Worm (Caenorhabditis elegans) whole organism, midembryonic: ENCODE results near the gene lin-29.

ENCODE experiments used
- T22C8.4 ChIP-seq: fragments of 200-800 bp; sonication (Bioruptor generic); IDR thresholded peaks from 2 replicates; pipeline ENCODE4 v1.3.6; 2022; ENCODE audit warnings: missing genetic modification characterization, missing compliant biosample characterization
- cog-1 ChIP-seq: sonication (generic microtip); optimal IDR thresholded peaks from 2 replicates; lab custom pipeline; 2016; ENCODE audit warnings: missing genetic modification characterization, missing compliant biosample characterization
- flt-1 ChIP-seq: fragments of 200-800 bp; sonication (Bioruptor generic); IDR thresholded peaks from 2 replicates; pipeline ENCODE4 v1.3.6; 2022; ENCODE audit warnings: missing genetic modification characterization, missing compliant biosample characterization
- klf-2 ChIP-seq: fragments of 200-800 bp; sonication (Bioruptor generic); conservative IDR thresholded peaks from 2 replicates; pipeline ENCODE4 v1.3.6; 2022; ENCODE audit warnings: missing genetic modification reagents, missing genetic modification characterization, missing compliant biosample characterization
- med-1 ChIP-seq: sonication (generic microtip); optimal IDR thresholded peaks from 2 replicates; lab custom pipeline; 2017; ENCODE audit warnings: missing genetic modification characterization, mild to moderate bottlenecking, missing compliant biosample characterization, antibody characterized with exemption, missing genetic modification reagents; ENCODE audit not compliant: insufficient read depth
- ref-1 ChIP-seq: fragments of 200-800 bp; sonication (Bioruptor generic); conservative IDR thresholded peaks from 2 replicates; pipeline ENCODE4 v1.3.6; 2022; ENCODE audit warnings: missing genetic modification reagents, missing genetic modification characterization, missing compliant biosample characterization
- tab-1 ChIP-seq: fragments of 200-800 bp; sonication (Bioruptor generic); IDR thresholded peaks from 2 replicates; pipeline ENCODE4 v1.3.6; 2022; ENCODE audit warnings: missing genetic modification characterization, missing compliant biosample characterization
- ztf-23 ChIP-seq: fragments of 200-800 bp; sonication (Bioruptor generic); IDR thresholded peaks from 2 replicates; pipeline ENCODE4 v1.3.6; 2022; ENCODE audit warnings: missing genetic modification reagents, missing genetic modification characterization, missing compliant biosample characterization
- ztf-29 ChIP-seq: fragments of 200-800 bp; sonication (Bioruptor generic); IDR thresholded peaks from 2 replicates; pipeline ENCODE4 v1.3.6; 2022; ENCODE audit warnings: missing genetic modification reagents, missing genetic modification characterization, missing compliant biosample characterization

lin-29 gene

DNA sequence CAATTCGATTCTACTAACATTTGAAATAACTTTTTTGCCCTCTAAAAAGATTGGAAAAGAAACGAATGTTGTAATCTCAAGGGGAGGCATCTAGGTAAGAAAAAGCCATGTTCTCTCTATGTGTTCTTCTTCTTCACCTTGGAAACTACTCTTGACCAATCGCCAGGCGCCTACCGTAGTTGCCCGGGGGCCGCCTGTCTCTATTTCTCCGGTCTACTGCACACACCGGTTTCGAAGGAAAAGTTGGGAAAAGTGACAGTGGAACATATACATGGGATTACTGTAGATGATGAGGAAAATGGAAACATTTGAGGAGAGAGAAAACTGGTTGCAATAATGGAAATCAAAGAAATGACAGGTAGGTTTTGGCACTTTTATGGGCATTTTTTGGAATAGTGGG is 8.6 kb downstream of the lin-29 start:
- TF ChIP-seq T22C8.4 (GFP tag; lab: Robert Waterston, UW) (no peak), ref-1 (GFP tag; lab: Robert Waterston, UW) (no peak), ztf-29 (GFP tag; lab: Robert Waterston, UW) (no peak), tab-1 (no peak), cog-1 (no peak), flt-1 (GFP tag; lab: Robert Waterston, UW) (no peak), klf-2 (GFP tag; lab: Robert Waterston, UW) (no peak), med-1 (GFP tag; lab: Kevin White, UChicago) (no peak), ztf-23 (GFP tag; lab: Robert Waterston, UW) (no peak)

DNA sequence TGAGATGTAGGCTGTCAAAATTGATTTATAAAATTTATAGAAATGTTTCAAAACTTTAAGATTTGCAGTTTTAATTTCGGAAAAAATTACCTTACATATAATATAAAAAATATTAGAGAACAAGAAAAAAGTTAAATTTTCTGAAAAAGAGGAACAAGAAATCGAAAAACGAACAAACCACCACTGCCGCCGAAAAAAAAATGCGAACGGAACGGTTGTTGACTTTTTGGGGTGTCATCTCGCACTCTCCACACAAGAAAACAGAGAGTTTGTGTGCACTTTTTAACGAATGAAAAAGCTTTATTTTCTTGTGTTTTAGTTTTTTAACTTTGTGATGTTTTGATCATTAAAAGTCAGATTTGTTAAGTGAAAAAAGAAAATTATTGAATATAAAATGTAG is 9.9 kb downstream of the lin-29 start:
- TF ChIP-seq flt-1 (GFP tag; lab: Robert Waterston, UW) (no peak), med-1 (GFP tag; lab: Kevin White, UChicago) (no peak), cog-1 (no peak), ref-1 (GFP tag; lab: Robert Waterston, UW) (no peak), ztf-29 (GFP tag; lab: Robert Waterston, UW) (no peak), klf-2 (GFP tag; lab: Robert Waterston, UW) (no peak), tab-1 (no peak), T22C8.4 (GFP tag; lab: Robert Waterston, UW) (no peak), ztf-23 (GFP tag; lab: Robert Waterston, UW) (no peak)

DNA sequence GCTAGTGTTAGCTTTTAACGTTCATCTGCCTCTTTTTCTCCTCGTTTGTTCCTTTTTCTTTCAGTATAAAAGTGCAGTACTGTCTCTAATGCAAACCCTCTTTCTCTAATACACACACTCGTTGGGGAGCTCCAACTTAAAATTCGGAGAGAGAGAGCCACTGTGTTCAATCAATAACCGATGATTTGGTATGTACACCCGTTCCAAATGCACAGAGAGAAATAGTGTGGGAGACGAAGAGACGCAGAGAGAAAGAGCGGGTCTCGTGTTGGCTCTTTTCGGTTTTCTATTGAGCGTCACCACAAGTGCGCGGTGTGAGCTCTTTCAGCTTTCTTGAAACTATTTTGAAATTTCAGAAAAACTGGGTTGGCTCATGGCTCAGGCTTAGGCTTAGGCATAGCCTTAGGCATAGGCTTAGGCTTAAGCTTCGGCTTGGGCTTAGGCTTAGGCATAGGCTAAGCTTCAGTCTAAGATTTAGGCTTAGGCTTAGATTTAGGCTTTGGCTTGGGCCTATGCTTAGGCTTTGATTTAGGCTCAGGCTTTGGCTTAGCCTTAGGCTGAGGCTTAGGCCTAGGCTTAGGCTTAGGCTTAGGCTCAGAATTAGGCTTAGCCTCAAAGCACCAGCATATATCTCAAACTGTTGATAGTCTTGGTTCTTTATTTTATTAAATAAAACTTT is 11.4 kb downstream of the lin-29 start:
- 0 out of 2 replicates have a peak, but pooled peaks have one; percentile 12 for TF ChIP-seq ref-1 (GFP tag; lab: Robert Waterston, UW)
- TF ChIP-seq med-1 (GFP tag; lab: Kevin White, UChicago) = no peak
- TF ChIP-seq flt-1 (GFP tag; lab: Robert Waterston, UW) = no peak
- no peak for TF ChIP-seq cog-1
- no peak for TF ChIP-seq klf-2 (GFP tag; lab: Robert Waterston, UW)
- peak; percentile 65; the same call in 1 of the 2 replicates for TF ChIP-seq ztf-29 (GFP tag; lab: Robert Waterston, UW)

DNA sequence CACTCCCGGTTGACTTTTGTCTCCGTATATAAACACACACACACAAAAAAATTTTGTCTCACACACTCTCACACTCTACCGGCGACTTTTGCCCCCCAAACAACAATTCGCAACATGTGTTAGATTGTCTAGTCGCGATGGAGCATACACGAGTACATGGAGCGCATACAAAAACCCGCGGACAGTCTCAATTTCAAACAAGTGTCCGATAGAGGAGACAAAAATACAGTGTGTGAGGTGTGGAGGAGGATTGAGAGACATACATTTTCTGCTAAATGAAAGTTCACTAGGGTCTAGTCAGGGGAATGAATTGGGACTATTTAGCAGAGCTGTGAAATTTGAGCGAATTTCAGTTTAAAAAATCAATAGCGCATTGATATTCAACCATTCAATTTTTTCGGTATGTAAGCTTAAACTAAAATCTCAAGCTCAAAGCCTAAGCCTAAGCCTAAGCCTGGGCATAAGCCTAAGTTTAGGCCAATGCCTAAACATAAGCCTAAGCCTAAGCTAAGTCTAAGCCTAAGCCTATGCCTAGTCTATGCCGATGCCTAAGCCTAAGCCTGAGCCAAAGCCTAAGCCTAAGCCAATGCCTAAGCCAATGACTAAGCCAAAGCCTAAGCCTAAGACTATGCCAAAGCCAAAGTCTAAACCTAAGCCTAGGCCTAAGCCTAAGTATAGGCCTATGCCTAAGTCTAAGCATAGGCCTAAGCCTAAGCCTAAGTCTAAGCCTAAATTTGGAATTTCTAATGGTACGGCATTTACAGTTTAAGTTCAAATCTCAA is 12.2 kb downstream of the lin-29 start:
- TF ChIP-seq med-1 (GFP tag; lab: Kevin White, UChicago) (no peak), tab-1 (no peak), ztf-29 (GFP tag; lab: Robert Waterston, UW) (no peak), ref-1 (GFP tag; lab: Robert Waterston, UW) (no peak), T22C8.4 (GFP tag; lab: Robert Waterston, UW) (no peak), cog-1 (no peak), klf-2 (GFP tag; lab: Robert Waterston, UW) (no peak), flt-1 (GFP tag; lab: Robert Waterston, UW) (no peak), ztf-23 (GFP tag; lab: Robert Waterston, UW) (no peak)

DNA sequence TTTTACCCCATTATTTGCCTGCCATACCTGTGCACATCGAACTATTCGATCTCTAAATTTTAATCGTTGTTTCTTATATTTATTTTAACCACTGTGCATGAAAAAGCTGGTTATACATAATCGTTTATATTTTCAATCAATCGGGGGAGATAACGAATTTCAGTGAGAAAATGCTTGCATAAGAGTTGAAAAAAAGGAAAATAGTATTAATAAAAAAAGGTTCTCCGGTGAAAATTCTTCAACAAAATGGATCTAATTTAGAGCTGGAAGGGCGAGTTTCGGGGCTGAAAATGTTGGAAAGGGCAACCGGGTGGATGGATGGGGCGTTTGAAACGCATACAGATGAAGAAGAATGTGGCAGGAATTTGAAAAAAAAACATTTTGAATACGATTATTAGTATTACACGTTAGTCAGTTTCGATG is 17.6 kb downstream of the lin-29 start:
- no peak for TF ChIP-seq cog-1
- no peak for TF ChIP-seq tab-1
- no peak for TF ChIP-seq T22C8.4 (GFP tag; lab: Robert Waterston, UW)
- TF ChIP-seq klf-2 (GFP tag; lab: Robert Waterston, UW) = no peak
- no peak for TF ChIP-seq ztf-29 (GFP tag; lab: Robert Waterston, UW)
- no peak for TF ChIP-seq ztf-23 (GFP tag; lab: Robert Waterston, UW)
- no peak for TF ChIP-seq ref-1 (GFP tag; lab: Robert Waterston, UW)
- no peak for TF ChIP-seq med-1 (GFP tag; lab: Kevin White, UChicago)

DNA sequence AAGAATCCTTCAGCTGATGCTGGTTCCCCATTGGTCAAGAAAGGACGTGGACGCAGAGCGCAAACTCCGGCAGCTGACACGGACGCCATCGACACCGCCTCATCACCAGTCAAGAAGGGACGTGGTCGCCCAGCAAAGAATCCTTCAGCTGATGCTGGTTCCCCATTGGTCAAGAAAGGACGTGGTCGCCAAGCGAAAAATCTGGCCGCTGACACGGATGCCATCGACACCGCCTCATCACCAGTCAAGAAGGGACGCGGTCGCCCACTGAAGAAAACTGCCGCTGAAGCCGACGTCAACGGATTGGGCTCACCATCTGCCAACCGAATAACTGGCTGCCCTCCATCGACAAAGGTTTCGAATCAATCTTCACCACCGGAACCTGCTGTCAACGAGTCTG is 18.2 kb downstream of the lin-29 start:
- TF ChIP-seq ztf-23 (GFP tag; lab: Robert Waterston, UW) (no peak), ztf-29 (GFP tag; lab: Robert Waterston, UW) (no peak), med-1 (GFP tag; lab: Kevin White, UChicago) (no peak), klf-2 (GFP tag; lab: Robert Waterston, UW) (no peak), ref-1 (GFP tag; lab: Robert Waterston, UW) (no peak), tab-1 (no peak), cog-1 (no peak), T22C8.4 (GFP tag; lab: Robert Waterston, UW) (no peak), flt-1 (GFP tag; lab: Robert Waterston, UW) (no peak)

DNA sequence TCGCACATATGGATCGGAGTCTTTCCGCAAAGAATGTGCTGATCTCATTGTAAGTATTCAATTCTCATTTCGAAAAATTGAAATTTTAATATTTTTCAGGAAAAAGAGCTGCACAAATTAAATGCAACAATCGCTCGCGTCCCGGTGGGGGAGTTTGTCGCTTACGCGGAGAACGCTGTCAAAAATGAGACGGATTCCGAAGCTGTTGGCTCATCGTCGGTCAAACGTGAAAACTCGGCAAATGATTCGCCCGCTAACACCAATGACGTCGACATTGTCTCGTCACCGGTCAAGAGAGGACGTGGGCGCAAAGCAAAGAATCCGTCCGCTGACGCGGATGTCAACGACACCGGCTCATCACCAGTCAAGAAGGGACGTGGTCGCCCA is 18.6 kb downstream of the lin-29 start:
- TF ChIP-seq ztf-23 (GFP tag; lab: Robert Waterston, UW) (no peak), T22C8.4 (GFP tag; lab: Robert Waterston, UW) (no peak), ref-1 (GFP tag; lab: Robert Waterston, UW) (no peak), tab-1 (no peak), cog-1 (no peak), ztf-29 (GFP tag; lab: Robert Waterston, UW) (no peak), med-1 (GFP tag; lab: Kevin White, UChicago) (no peak), flt-1 (GFP tag; lab: Robert Waterston, UW) (no peak), klf-2 (GFP tag; lab: Robert Waterston, UW) (no peak)

DNA sequence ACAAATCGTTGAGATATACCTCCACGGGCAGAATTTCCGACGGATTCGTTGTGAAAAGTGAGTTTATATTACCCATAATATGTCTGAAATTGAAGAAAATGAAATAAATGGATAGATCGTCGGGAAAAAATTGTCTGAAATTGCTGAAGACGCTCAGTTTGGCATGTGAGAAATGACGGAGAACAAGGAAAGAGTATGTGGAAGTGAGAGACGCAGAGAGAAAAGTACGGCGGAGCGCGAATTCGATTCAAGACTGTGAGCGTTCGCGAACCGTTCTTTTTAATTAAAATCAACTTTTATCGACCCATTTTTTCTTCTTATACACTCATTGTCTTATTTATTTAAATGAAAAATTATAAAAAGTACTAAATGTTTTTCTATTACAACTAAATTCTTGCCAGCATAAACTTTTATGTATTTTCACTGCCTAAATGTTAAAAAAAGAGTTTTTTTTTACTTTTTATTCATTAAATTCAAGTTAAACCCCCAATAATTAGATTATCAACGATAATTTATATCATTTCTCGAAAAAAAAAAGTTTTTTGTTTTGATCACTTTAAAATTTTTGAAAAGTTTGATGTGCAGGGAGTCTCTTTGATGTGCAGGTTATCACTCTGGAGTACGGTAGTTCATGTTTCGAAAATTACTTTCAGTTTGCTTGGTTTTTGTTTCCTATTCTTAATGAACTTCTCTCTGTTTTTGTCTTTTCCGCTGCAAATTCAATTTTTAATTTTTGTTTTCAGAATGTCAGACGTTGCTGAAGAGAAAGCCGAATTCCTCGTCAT is 19.2 kb downstream of the lin-29 start, which contains the start of the genes vps-15 and hmg-12:
Gene vps-15, minus strand, starts transcription at position 83 of the 785 bp plus-strand sequence.
Gene hmg-12, plus strand, starts transcription at position 744 of the 785 bp plus-strand sequence.
- TF ChIP-seq flt-1 (GFP tag; lab: Robert Waterston, UW) (no peak), tab-1 (no peak), klf-2 (GFP tag; lab: Robert Waterston, UW) (no peak), cog-1 (no peak), ref-1 (GFP tag; lab: Robert Waterston, UW) (no peak), ztf-29 (GFP tag; lab: Robert Waterston, UW) (no peak), T22C8.4 (GFP tag; lab: Robert Waterston, UW) (no peak)
